Worm (Caenorhabditis elegans) whole organism, L4/young adult: ENCODE measurements around the gene agmo-1.

Source experiments
- W03F9.2 ChIP-seq: fragments of 150-350 bp; optimal IDR thresholded peaks from 2 replicates; lab custom pipeline; 2014; ENCODE audit warnings: missing biosample characterization, missing genetic modification characterization
- dao-5 ChIP-seq: sonication (generic microtip); optimal IDR thresholded peaks from 2 replicates; lab custom pipeline; 2016; ENCODE audit warnings: missing genotype, missing genetic modification characterization, moderate library complexity, missing compliant biosample characterization
- him-1 ChIP-seq: sonication (generic microtip); optimal IDR thresholded peaks from 2 replicates; lab custom pipeline; 2016; ENCODE audit warnings: missing genotype, missing genetic modification reagents, missing genetic modification characterization, missing compliant biosample characterization

agmo-1 gene

DNA sequence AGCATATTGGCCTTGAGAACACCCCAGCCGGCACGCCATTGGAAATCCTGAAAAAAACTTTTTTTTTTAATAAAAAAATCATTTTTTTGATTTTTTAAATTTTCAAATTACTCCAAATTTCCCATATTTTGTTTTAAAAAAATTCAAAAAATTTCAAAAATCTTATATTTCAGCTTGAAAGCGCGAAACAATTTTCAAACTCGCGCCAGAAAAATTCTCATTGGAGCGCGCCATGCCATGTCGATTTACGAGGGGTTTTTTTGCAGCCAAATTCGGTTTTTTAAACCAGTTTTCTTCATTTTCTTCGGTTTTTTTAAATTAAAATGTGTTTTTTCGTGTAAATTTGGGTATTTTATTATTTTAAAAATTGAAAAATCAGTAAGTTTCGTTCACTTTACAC, 20.8 kb upstream of the agmo-1 start:
- no peak for TF ChIP-seq W03F9.2 (tag; lab: Kevin White, UChicago)
- no peak for TF ChIP-seq him-1 (tag; lab: Kevin White, UChicago)
- TF ChIP-seq dao-5, result no peak

DNA sequence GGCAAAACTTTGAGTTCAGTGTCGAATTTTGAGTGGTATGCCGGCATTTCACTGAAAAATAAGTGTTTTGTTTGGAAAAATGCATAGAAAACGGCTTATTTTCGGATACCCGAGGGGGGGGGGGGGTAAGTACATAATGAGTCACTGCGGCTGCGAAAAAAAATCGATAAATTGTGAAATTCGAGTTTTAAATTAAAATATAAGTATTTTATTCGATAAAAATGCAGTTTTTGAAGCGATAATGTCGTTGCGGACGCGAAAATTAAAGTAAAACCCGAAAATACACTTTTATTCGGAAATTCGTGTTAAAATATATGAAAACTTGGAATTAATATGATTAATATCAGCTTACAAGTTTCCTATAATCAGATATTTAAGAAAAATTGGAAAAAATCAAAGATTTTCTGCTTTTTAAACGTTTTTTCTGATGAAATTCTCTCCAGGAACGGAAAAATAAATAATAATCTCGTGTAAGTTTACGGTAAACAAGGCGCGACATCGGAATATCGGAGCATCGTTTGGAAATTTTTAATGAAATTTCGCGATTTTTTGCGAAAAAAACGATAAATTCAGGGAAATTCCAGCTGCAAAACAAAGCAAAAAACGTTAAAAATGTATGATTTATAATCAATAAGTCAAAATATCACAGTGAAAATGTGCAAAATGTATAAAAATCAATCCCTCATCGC, 19.8 kb upstream of the agmo-1 start, which contains the start of gene arx-5:
TSS of gene arx-5 (minus strand) at position 51 of the 689 bp plus-strand sequence.
- TF ChIP-seq him-1 (tag; lab: Kevin White, UChicago) (no peak), dao-5 (no peak), W03F9.2 (tag; lab: Kevin White, UChicago) (no peak)

DNA sequence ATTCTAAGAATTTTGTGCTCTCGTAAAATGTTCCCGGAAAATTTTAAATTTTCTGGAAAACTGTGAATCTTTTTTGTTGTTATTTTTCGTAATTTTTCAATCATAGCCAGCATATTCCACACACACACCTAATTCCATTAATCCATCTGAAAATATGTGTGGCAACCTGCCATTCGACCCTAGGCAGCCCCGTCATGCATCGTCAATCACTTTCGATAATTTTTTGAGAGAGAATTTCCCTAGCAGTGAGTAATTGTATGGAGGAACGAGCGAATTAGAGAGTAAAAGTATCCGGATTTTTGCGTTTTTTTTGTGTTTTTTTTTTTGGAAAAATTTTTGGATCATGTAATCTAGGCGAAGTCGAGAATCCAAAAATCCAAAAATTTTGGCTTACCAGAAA, 14.8 kb upstream of the agmo-1 start, which contains the start of gene BE10.4:
TSS of gene BE10.4 (plus strand) at position 301 of the 400 bp plus-strand sequence.
- TF ChIP-seq W03F9.2 (tag; lab: Kevin White, UChicago) (no peak), dao-5 (no peak), him-1 (tag; lab: Kevin White, UChicago) (no peak)

DNA sequence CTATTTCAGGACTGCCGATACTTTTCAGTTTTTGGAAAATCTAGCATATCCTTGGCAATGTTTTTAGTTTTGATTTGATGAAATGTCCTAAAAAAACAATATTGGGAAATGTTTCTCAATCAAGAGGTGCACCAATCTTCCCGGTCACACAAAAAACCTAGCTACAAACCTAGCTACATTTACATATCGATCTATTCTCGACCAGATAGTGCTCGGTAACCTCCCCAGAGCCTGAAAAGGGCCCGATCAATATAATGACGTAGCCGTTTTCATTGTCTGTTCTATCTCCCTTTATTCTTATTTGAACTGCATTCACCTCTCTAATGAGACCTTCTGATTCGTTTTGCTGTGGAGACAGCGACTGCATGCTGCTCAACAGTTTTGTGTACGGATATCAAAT, 9.4 kb upstream of the agmo-1 start, which contains the start of gene BE10.3:
TSS of gene BE10.3 (plus strand) at position 301 of the 400 bp plus-strand sequence.
- TF ChIP-seq him-1 (tag; lab: Kevin White, UChicago), result no peak
- TF ChIP-seq W03F9.2 (tag; lab: Kevin White, UChicago), result no peak
- no peak for TF ChIP-seq dao-5

DNA sequence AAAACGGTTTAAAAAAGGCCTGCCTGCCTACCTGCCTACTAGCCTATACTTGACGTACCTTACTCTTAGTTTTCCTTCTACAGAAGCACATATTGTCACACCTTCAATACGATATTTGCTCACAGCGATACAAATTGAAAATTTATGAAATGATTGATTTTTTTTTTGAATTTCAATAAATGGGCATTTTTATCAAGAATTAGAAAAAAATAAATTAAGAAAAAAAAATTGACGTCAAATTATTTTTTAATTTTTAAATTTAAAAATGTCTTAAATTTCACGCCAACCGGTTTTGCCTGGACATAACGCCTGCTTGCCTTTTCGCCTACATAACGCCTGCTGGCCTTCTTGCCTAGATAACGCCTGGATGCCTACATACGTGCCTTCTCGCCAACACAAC, 8.3 kb upstream of the agmo-1 start, which contains the start of gene BE10.5:
TSS of gene BE10.5 (minus strand) at position 101 of the 400 bp plus-strand sequence.
- TF ChIP-seq dao-5 (no peak), W03F9.2 (tag; lab: Kevin White, UChicago) (no peak), him-1 (tag; lab: Kevin White, UChicago) (no peak)

DNA sequence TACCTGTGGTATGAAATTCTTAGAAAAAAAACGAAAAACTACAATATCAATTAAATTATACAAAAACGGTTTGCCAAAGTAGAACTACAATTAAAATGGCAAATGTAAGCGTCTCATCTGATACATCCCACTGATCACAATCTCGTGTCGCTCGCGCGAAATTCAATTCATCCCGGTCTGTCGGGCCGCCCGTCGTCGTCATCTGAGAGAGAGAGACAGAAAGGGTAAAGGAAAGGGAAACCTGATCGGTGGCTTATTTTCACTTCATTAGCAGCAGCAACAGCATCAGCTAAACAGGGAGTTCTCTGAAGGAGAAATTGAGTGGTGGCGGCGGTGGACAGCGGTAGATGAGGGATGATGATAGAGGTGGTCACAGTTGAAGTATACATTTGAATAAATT, 2.2 kb upstream of the agmo-1 start:
- no peak for TF ChIP-seq him-1 (tag; lab: Kevin White, UChicago)
- no peak for TF ChIP-seq W03F9.2 (tag; lab: Kevin White, UChicago)
- TF ChIP-seq dao-5, result no peak

DNA sequence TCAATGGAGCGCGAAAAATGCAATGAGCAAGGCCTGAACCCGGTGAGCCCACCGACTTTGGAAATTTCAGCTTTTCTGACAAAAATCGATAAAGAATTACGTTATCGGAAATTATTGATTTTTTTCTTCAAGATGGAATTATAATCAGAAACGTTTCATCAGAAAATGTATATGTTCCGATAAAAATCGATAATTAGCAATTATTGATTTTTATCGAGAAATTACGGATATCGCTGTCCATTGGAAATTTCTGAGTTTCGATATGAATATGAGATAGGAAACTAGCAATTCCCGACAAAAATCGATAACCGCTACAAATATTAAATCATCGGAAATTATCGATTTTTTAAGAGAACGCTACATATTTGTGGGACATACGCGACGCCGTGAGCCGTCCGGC, 4.2 kb downstream of the agmo-1 start:
- TF ChIP-seq W03F9.2 (tag; lab: Kevin White, UChicago) (no peak), him-1 (tag; lab: Kevin White, UChicago) (no peak), dao-5 (no peak)

DNA sequence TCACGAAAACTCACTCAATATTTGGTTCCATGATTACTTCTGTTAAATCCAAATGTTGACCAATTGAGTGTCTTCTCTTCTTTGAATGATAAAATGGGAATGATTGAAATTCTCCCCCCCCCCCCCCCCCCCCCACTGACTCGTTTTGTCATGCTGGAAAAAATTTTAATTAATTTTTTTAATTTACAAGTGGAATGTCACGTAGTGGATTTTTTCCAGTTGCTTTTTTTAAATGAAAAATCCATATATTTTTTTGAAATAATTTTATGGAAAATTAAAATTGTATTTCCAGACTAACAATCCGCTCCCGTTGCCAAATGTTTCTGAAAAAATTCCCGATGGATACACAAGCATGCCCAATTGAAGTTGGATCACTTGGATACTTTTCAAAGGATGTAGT, 8.9 kb downstream of the agmo-1 start, which contains the start of gene BE10.1:
TSS of gene BE10.1 (minus strand) at position 101 of the 400 bp plus-strand sequence.
- no peak for TF ChIP-seq dao-5
- TF ChIP-seq W03F9.2 (tag; lab: Kevin White, UChicago), result no peak
- no peak for TF ChIP-seq him-1 (tag; lab: Kevin White, UChicago)

DNA sequence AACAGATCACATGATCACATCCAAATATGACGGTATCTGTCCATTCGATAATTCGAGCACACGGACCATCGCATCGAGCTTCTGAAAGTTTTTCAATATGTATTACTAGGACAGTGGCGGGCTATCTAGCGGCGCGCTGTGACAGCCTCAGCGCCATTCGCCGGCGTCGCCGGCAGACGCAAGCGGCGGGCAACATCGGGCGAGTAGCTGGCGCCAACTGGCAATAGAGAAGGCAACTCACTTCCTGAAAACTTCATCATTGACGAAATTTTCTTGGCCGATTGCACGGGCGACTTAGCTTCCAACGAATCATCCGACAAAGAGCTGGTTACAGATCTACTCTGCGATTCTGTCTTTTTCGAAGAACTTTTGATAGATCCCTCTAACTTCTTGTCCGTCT, 10.1 kb downstream of the agmo-1 start:
- TF ChIP-seq dao-5 (no peak), him-1 (tag; lab: Kevin White, UChicago) (no peak), W03F9.2 (tag; lab: Kevin White, UChicago) (no peak)

DNA sequence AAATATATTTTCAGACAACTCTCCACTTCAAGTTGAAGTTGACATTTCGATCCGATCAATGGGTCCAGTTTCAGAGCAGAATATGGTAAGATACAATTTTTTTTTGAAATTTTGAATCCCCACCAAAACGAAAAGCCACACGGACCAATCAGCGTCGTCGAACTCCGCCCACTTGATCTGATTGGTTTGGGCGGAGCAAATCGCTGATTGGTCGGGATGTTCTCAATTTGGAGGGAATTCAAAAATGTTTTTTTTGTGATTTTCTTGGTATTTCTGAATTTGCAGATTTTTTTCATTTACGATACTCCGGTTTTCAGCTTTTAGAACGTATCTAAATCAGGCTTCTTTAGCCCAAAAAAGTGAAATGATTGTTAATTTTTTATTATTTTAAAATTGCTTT, 12.9 kb downstream of the agmo-1 start:
- TF ChIP-seq him-1 (tag; lab: Kevin White, UChicago) (no peak), W03F9.2 (tag; lab: Kevin White, UChicago) (no peak), dao-5 (no peak)

DNA sequence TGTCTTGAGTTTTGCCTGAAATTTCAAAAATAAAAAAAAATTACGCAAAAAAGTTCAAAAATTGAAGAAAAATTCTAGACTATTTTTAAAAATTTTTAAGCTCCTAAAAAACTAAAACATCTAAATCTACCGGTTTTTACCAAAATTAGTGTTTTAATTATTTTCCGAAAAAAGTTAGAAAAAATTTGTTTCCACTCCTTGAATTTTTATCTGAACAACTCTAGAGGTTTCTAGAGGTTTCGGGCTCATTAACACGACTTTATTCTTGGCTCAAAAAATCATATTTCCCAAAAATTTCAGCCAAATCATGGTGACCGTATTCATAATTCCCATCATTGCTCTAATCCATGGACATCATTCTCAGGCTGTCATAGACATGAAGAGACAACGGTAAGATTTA, 13.5 kb downstream of the agmo-1 start, which contains the start of gene lgc-37:
TSS of gene lgc-37 (plus strand) at position 301 of the 400 bp plus-strand sequence.
- TF ChIP-seq him-1 (tag; lab: Kevin White, UChicago) (no peak), dao-5 (no peak), W03F9.2 (tag; lab: Kevin White, UChicago) (no peak)

DNA sequence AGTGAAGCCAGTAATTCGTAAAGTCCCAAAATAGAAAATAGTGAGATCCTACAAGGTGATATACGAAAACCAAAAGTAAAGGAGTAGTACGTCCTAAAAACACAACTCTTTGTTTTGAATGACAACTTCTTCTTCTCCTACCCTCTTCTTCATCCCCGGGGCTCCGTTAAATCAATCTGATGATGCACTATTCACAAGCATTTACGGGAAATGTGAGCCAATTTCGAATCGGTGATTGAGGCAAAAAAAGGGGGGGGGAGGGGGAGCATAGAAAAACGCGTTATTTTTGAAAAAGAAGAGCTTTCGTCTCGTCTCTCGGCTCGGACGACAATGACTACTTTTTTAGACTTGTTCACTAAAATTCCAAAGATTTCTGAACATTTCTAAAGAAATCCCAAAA, 14.5 kb downstream of the agmo-1 start:
- no peak for TF ChIP-seq him-1 (tag; lab: Kevin White, UChicago)
- no peak for TF ChIP-seq W03F9.2 (tag; lab: Kevin White, UChicago)
- TF ChIP-seq dao-5, result no peak

DNA sequence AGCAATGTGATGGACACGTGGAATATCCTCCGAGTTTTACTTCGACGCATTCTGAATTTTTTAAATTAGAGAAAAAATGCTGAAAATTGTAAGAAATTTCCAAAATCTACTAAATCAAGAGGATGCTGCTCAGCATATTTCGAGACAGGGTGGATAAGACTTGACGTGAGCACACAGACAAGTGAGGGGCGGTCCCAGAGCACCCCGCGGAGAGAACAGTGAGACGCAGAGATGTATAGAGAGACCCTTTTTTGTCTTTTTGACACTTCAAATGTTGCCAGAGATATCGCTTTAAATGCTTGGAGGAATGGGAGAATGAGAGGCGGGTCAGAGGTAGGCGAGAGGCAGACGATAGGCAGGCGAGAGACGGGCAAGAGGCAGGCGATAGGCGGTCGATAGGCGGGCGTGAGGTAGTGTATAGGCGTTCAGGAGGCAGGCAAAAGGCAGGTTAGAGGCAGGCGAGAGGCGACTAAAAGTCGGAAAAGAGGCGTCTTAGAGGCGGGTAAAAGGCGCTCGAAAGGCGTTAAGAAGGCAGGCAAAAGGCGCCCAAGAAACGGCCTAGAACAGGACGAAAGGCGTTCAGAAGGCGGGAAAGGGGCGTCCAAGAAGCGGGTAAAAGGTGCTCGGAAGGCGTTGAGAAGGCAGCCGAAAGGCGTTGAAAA, 18.6 kb downstream of the agmo-1 start, which contains the start of gene gab-1:
TSS of gene gab-1 (minus strand) at position 51 of the 662 bp plus-strand sequence.
- no peak for TF ChIP-seq him-1 (tag; lab: Kevin White, UChicago)
- no peak for TF ChIP-seq W03F9.2 (tag; lab: Kevin White, UChicago)
- no peak for TF ChIP-seq dao-5

DNA sequence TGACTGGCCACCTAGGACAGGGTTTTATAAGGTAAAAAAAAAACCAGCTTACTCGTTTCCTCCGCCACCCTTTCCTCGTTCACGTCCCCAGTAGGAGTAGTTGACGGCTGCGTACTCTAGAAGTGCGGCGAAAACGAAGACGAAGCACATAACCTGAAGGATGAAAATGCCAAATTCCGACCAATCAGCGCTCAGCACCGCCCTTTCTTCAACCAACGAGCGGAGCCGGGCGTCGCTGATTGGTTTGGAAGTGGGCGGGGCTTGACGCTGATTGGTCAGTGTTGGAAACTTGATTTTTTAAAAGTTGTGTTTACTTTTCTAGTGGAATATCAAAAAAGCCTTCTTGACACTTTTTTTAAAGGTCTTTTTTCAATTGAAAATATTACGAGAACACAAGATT, 24.6 kb downstream of the agmo-1 start:
- TF ChIP-seq dao-5, result no peak
- no peak for TF ChIP-seq W03F9.2 (tag; lab: Kevin White, UChicago)
- no peak for TF ChIP-seq him-1 (tag; lab: Kevin White, UChicago)
